Fruit fly (Drosophila melanogaster) whole organism, embryonic: ENCODE measurements around the gene lgs.
A peak's percentile ranks its signal among the peaks of the same experiment; 100 is the strongest.

ENCODE experiments used
- BtbVII ChIP-seq: fragments of 200-800 bp; sonication (Bioruptor generic); optimal IDR thresholded peaks from 3 replicates; lab custom pipeline; 2017; ENCODE audit warnings: missing biosample characterization, mild to moderate bottlenecking, missing genetic modification characterization
- CG11247 ChIP-seq: fragments of 200-800 bp; sonication (Bioruptor generic); IDR thresholded peaks from 2 replicates; pipeline ENCODE4 v1.3.6; 2022; ENCODE audit warnings: missing biosample characterization, missing genetic modification characterization
- CG11695 ChIP-seq: fragments of 200-800 bp; sonication (Bioruptor generic); IDR thresholded peaks from 3 replicates; pipeline ENCODE4 v1.3.6; 2022; ENCODE audit warnings: missing biosample characterization, missing genetic modification characterization
- CG14441 ChIP-seq: fragments of 200-800 bp; sonication (Bioruptor generic); IDR thresholded peaks from 2 replicates; pipeline ENCODE4 v1.3.6; 2022; ENCODE audit warnings: missing biosample characterization, missing genetic modification characterization
- CG14860 ChIP-seq: fragments of 200-800 bp; sonication (Bioruptor generic); IDR thresholded peaks from 3 replicates; pipeline ENCODE4 v1.3.6; 2022; ENCODE audit warnings: missing biosample characterization, missing genetic modification characterization; ENCODE audit not compliant: partially characterized antibody
- CG15011 ChIP-seq: fragments of 200-800 bp; sonication (Bioruptor generic); optimal IDR thresholded peaks from 3 replicates; lab custom pipeline; 2018; ENCODE audit warnings: missing biosample characterization, mild to moderate bottlenecking, missing genetic modification characterization
- CG15696 ChIP-seq: fragments of 200-800 bp; sonication (Bioruptor generic); optimal IDR thresholded peaks from 2 replicates; lab custom pipeline; 2019; ENCODE audit warnings: missing biosample characterization, mild to moderate bottlenecking, missing genetic modification characterization, moderate library complexity
- CG16779 ChIP-seq: fragments of 200-800 bp; sonication (Bioruptor generic); IDR thresholded peaks from 2 replicates; pipeline ENCODE4 v1.3.6; 2022; ENCODE audit warnings: missing biosample characterization, missing genetic modification characterization
- CG17328 ChIP-seq: fragments of 200-800 bp; sonication (Bioruptor generic); IDR thresholded peaks from 2 replicates; pipeline ENCODE4 v1.3.6; 2022; ENCODE audit warnings: missing biosample characterization, missing genetic modification characterization
- CG1832 ChIP-seq: fragments of 200-800 bp; sonication (Bioruptor generic); optimal IDR thresholded peaks from 2 replicates; lab custom pipeline; 2017; ENCODE audit warnings: missing biosample characterization, mild to moderate bottlenecking, missing genetic modification characterization, inconsistent platforms
- CG30431 ChIP-seq: fragments of 200-800 bp; sonication (Bioruptor generic); optimal IDR thresholded peaks from 2 replicates; lab custom pipeline; 2017; ENCODE audit warnings: missing biosample characterization, missing genetic modification characterization
- CG34376 ChIP-seq: fragments of 200-800 bp; sonication (Bioruptor generic); optimal IDR thresholded peaks from 2 replicates; lab custom pipeline; 2018; ENCODE audit warnings: missing biosample characterization, mild to moderate bottlenecking, missing genetic modification characterization
- CG6254 ChIP-seq: fragments of 200-800 bp; sonication (Bioruptor generic); optimal IDR thresholded peaks from 3 replicates; lab custom pipeline; 2017; ENCODE audit warnings: mild to moderate bottlenecking, missing biosample characterization, missing genetic modification reagents, missing genetic modification characterization
- CG6791 ChIP-seq: fragments of 200-800 bp; sonication (Bioruptor generic); IDR thresholded peaks from 3 replicates; pipeline ENCODE4 v1.3.6; 2022; ENCODE audit warnings: missing biosample characterization, missing genetic modification characterization; ENCODE audit not compliant: partially characterized antibody
- CG8388 ChIP-seq: fragments of 200-800 bp; sonication (Bioruptor generic); optimal IDR thresholded peaks from 2 replicates; lab custom pipeline; 2019; ENCODE audit warnings: missing biosample characterization, mild to moderate bottlenecking, missing genetic modification characterization, moderate library complexity
- CG8478 ChIP-seq: fragments of >200 bp; optimal IDR thresholded peaks from 2 replicates; lab custom pipeline; 2018
- CG8944 ChIP-seq: fragments of 200-800 bp; sonication (Bioruptor generic); optimal IDR thresholded peaks from 3 replicates; lab custom pipeline; 2016; ENCODE audit warnings: missing biosample characterization, missing genetic modification characterization
- CG9727 ChIP-seq: fragments of 200-800 bp; sonication (Bioruptor generic); optimal IDR thresholded peaks from 3 replicates; lab custom pipeline; 2017; ENCODE audit warnings: missing biosample characterization, mild to moderate bottlenecking, missing genetic modification characterization
- CG9817 ChIP-seq: fragments of 200-800 bp; sonication (Bioruptor generic); optimal IDR thresholded peaks from 2 replicates; lab custom pipeline; 2018; ENCODE audit warnings: missing biosample characterization, mild to moderate bottlenecking, missing genetic modification characterization, moderate library complexity
- CHES-1-like ChIP-seq: fragments of 200-800 bp; sonication (Bioruptor generic); optimal IDR thresholded peaks from 2 replicates; lab custom pipeline; 2016; ENCODE audit warnings: missing biosample characterization, missing genetic modification characterization
- D19A ChIP-seq: fragments of 200-800 bp; optimal IDR thresholded peaks from 3 replicates; lab custom pipeline; 2019; ENCODE audit warnings: missing biosample characterization, mild to moderate bottlenecking, missing genetic modification characterization, moderate library complexity
- Dip2 ChIP-seq: fragments of 200-800 bp; sonication (Bioruptor generic); IDR thresholded peaks from 2 replicates; pipeline ENCODE4 v1.3.6; 2022; ENCODE audit warnings: missing biosample characterization, missing genetic modification characterization
- Elba2 ChIP-seq: fragments of 200-800 bp; sonication (Bioruptor generic); optimal IDR thresholded peaks from 3 replicates; lab custom pipeline; 2016; ENCODE audit warnings: missing biosample characterization, missing genetic modification characterization
- Gsc ChIP-seq: fragments of 200-800 bp; sonication (Bioruptor generic); IDR thresholded peaks from 2 replicates; pipeline ENCODE4 v1.3.6; 2022; ENCODE audit warnings: missing biosample characterization, missing genetic modification characterization
- H2.0 ChIP-seq: fragments of 200-800 bp; sonication (Bioruptor generic); IDR thresholded peaks from 2 replicates; pipeline ENCODE4 v1.3.6; 2022; ENCODE audit warnings: missing biosample characterization, missing genetic modification characterization
- NK7.1 ChIP-seq: fragments of 200-800 bp; sonication (Bioruptor generic); optimal IDR thresholded peaks from 3 replicates; lab custom pipeline; 2016; ENCODE audit warnings: missing biosample characterization, missing genetic modification characterization
- NfI ChIP-seq: fragments of 200-800 bp; sonication (Bioruptor generic); optimal IDR thresholded peaks from 3 replicates; lab custom pipeline; 2018; ENCODE audit warnings: missing biosample characterization, mild to moderate bottlenecking, missing genetic modification characterization, moderate library complexity
- Oli ChIP-seq: fragments of 200-800 bp; sonication (Bioruptor generic); optimal IDR thresholded peaks from 2 replicates; lab custom pipeline; 2018; ENCODE audit warnings: missing biosample characterization, mild to moderate bottlenecking, missing genetic modification characterization, moderate library complexity
- Stat92E ChIP-seq, 3 experiments: fragments of >200 bp in 2 of 3; fragments of 200-800 bp in 1 of 3; sonication (Bioruptor generic) in 1 of 3; optimal IDR thresholded peaks; 2 replicates each; lab custom pipeline; 2017 to 2019; ENCODE audit warnings: missing biosample characterization in 3 of 3, missing genetic modification characterization in 3 of 3, mild to moderate bottlenecking in 1 of 3, moderate library complexity in 1 of 3
- Tbp ChIP-seq: fragments of >200 bp; optimal IDR thresholded peaks from 2 replicates; lab custom pipeline; 2018; ENCODE audit warnings: missing biosample characterization, missing genetic modification characterization
- bowl ChIP-seq: fragments of 200-800 bp; sonication (Bioruptor generic); IDR thresholded peaks from 2 replicates; pipeline ENCODE4 v1.3.6; 2022; ENCODE audit warnings: missing biosample characterization, missing genetic modification characterization
- dmrt99B ChIP-seq: fragments of 200-800 bp; sonication (Bioruptor generic); optimal IDR thresholded peaks from 2 replicates; lab custom pipeline; 2018; ENCODE audit warnings: missing biosample characterization, mild to moderate bottlenecking, missing genetic modification characterization, moderate library complexity
- dysf ChIP-seq: fragments of 200-800 bp; sonication (Bioruptor generic); IDR thresholded peaks from 3 replicates; pipeline ENCODE4 v1.3.6; 2022; ENCODE audit warnings: missing biosample characterization, missing genetic modification characterization
- fu2 ChIP-seq: fragments of 200-800 bp; sonication (Bioruptor generic); optimal IDR thresholded peaks from 2 replicates; lab custom pipeline; 2016; ENCODE audit warnings: missing biosample characterization, missing genetic modification characterization
- hth ChIP-seq: fragments of >200 bp; optimal IDR thresholded peaks from 2 replicates; lab custom pipeline; 2017; ENCODE audit warnings: inconsistent platforms
- inv ChIP-seq: fragments of 200-800 bp; sonication (Bioruptor generic); IDR thresholded peaks from 2 replicates; pipeline ENCODE4 v1.3.6; 2022; ENCODE audit warnings: missing biosample characterization, missing genetic modification characterization; ENCODE audit not compliant: partially characterized antibody
- nau ChIP-seq: fragments of 200-800 bp; sonication (Bioruptor generic); optimal IDR thresholded peaks from 3 replicates; lab custom pipeline; 2017; ENCODE audit warnings: missing biosample characterization, mild to moderate bottlenecking, missing genetic modification characterization, missing genetic modification reagents
- nerfin-2 ChIP-seq: fragments of 200-800 bp; sonication (Bioruptor generic); IDR thresholded peaks from 2 replicates; pipeline ENCODE4 v1.3.6; 2022; ENCODE audit warnings: missing biosample characterization, missing genetic modification characterization; ENCODE audit not compliant: partially characterized antibody
- nom ChIP-seq: fragments of 200-800 bp; sonication (Bioruptor generic); optimal IDR thresholded peaks from 2 replicates; lab custom pipeline; 2017; ENCODE audit warnings: missing biosample characterization, missing genetic modification characterization, mild to moderate bottlenecking, moderate library complexity, missing genetic modification reagents
- prd ChIP-seq, 3 experiments: fragments of >200 bp in 2 of 3; fragments of 200-800 bp in 1 of 3; sonication (Bioruptor generic) in 1 of 3; optimal IDR thresholded peaks in 2 of 3; IDR thresholded peaks in 1 of 3; 2 replicates in 2 of 3; 3 replicates in 1 of 3; pipeline versions ENCODE4 v1.3.6 to Lab custom; 2017 to 2022; ENCODE audit warnings: missing biosample characterization in 1 of 3, missing genetic modification characterization in 1 of 3
- ranshi ChIP-seq: fragments of 200-800 bp; sonication (Bioruptor generic); IDR thresholded peaks from 2 replicates; pipeline ENCODE4 v1.3.6; 2022; ENCODE audit warnings: missing biosample characterization, missing genetic modification characterization
- ro ChIP-seq: fragments of 200-800 bp; sonication (Bioruptor generic); IDR thresholded peaks from 2 replicates; pipeline ENCODE4 v1.3.6; 2022; ENCODE audit warnings: missing biosample characterization, missing genetic modification characterization
- schlank ChIP-seq: fragments of 200-800 bp; sonication (Bioruptor generic); optimal IDR thresholded peaks from 2 replicates; lab custom pipeline; 2018; ENCODE audit warnings: missing biosample characterization, mild to moderate bottlenecking, missing genetic modification characterization
- sim ChIP-seq: fragments of 200-800 bp; sonication (Bioruptor generic); IDR thresholded peaks from 2 replicates; pipeline ENCODE4 v1.3.6; 2022; ENCODE audit warnings: missing biosample characterization, missing genetic modification characterization
- slp2 ChIP-seq: fragments of 200-800 bp; sonication (Bioruptor generic); optimal IDR thresholded peaks from 2 replicates; lab custom pipeline; 2016; ENCODE audit warnings: missing biosample characterization, missing genetic modification characterization
- sna ChIP-seq: fragments of 200-800 bp; sonication (Bioruptor generic); IDR thresholded peaks from 2 replicates; pipeline ENCODE4 v1.3.6; 2022; ENCODE audit warnings: missing biosample characterization, missing genetic modification characterization; ENCODE audit not compliant: partially characterized antibody
- sr ChIP-seq: fragments of 200-800 bp; sonication (Bioruptor generic); IDR thresholded peaks from 3 replicates; pipeline ENCODE4 v1.3.6; 2022; ENCODE audit warnings: missing biosample characterization, missing genetic modification characterization
- toy ChIP-seq: fragments of 200-800 bp; sonication (Bioruptor generic); IDR thresholded peaks from 2 replicates; pipeline ENCODE4 v1.3.6; 2022; ENCODE audit warnings: missing biosample characterization, missing genetic modification characterization
- twi ChIP-seq: fragments of 200-800 bp; optimal IDR thresholded peaks from 2 replicates; lab custom pipeline; 2019; ENCODE audit warnings: missing biosample characterization, mild to moderate bottlenecking, missing genetic modification characterization, moderate library complexity
- vvl ChIP-seq: fragments of 200-800 bp; sonication (Bioruptor generic); IDR thresholded peaks from 2 replicates; pipeline ENCODE4 v1.3.6; 2022; ENCODE audit warnings: missing biosample characterization, missing genetic modification characterization
- wek ChIP-seq: fragments of 200-800 bp; sonication (Bioruptor generic); optimal IDR thresholded peaks from 3 replicates; lab custom pipeline; 2018; ENCODE audit warnings: missing biosample characterization, mild to moderate bottlenecking, missing genetic modification characterization, moderate library complexity

Gene lgs

DNA sequence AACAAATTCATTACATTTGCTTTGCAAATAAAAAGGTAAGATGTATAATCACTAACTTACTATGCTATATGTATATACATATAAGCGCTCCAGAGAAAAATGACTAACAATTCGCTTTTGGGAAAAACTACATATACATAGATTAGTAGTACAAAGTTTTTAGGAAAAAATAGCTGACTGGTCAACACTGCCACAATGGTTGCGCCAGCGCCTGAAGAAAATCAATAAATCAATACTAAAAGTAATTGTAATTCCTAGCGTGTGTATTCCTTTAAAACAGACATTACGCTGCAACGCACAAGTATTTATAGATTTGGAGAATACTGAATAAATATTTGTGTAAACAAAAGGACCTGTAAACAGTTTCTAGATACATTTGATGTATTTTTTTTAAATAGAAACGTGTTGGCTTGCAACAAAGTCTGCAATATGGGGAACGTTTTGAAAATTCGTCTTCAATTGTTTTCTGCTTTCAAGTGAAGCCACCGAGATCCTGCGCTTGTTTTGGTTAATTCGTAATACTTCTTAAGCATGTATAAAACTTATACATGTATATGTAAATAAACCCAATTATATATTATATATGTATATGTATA, 2.3 kb upstream of the lgs start (continued):
- TF ChIP-seq CG17328 (no peak), ro (GFP tag; lab: Robert Waterston, UW) (no peak), vvl (GFP tag; lab: Robert Waterston, UW) (no peak), CG15011 (GFP tag; lab: Kevin White, UChicago) (no peak), schlank (peak; percentile 9), CG11695 (no peak), CG15696 (tag; lab: Kevin White, UChicago) (no peak), hth (no peak), CG8944 (GFP tag; lab: Kevin White, UChicago) (no peak), dysf (no peak), slp2 (GFP tag; lab: Kevin White, UChicago) (no peak), BtbVII (GFP tag; lab: Kevin White, UChicago) (peak; percentile 75), fu2 (no peak), CG9817 (tag; lab: Kevin White, UChicago) (no peak), toy (GFP tag; lab: Robert Waterston, UW) (no peak), bowl (GFP tag; lab: Robert Waterston, UW) (no peak), nau (GFP tag; lab: Kevin White, UChicago) (peak; percentile 70), CG14441 (no peak), sna (GFP tag; lab: Robert Waterston, UW) (no peak), Gsc (GFP tag; lab: Robert Waterston, UW) (no peak), Stat92E (GFP tag; optimal IDR thresholded peaks at IDR 0.05; lab: Kevin White, UChicago) (peak in 2 of 3 experiments; percentile 10 to 20), NfI (GFP tag; lab: Kevin White, UChicago) (no peak), nom (peak; percentile 83), NK7.1 (GFP tag; lab: Kevin White, UChicago) (no peak), Tbp (no peak), prd (optimal IDR thresholded peaks at IDR 0.05; lab: Kevin White, UChicago) (no peak), prd (GFP tag; IDR thresholded peaks at IDR 0.05; lab: Robert Waterston, UW) (no peak), CG8478 (no peak), CG34376 (peak; percentile 91), Dip2 (GFP tag; lab: Robert Waterston, UW) (no peak), wek (GFP tag; lab: Kevin White, UChicago) (peak; percentile 87), CG30431 (GFP tag; lab: Kevin White, UChicago) (no peak), sim (no peak), dmrt99B (no peak), twi (tag; lab: Kevin White, UChicago) (no peak), inv (GFP tag; lab: Robert Waterston, UW) (no peak), CG9727 (no peak), CG16779 (GFP tag; lab: Robert Waterston, UW) (no peak), Oli (tag; lab: Kevin White, UChicago) (no peak), D19A (tag; lab: Kevin White, UChicago) (no peak), ranshi (no peak), CG14860 (GFP tag; lab: Robert Waterston, UW) (no peak), CG6791 (GFP tag; lab: Robert Waterston, UW) (no peak), CG11247 (no peak), CG1832 (GFP tag; lab: Kevin White, UChicago) (no peak), CHES-1-like (no peak), CG8388 (GFP tag; lab: Kevin White, UChicago) (no peak), H2.0 (GFP tag; lab: Robert Waterston, UW) (no peak), nerfin-2 (GFP tag; lab: Robert Waterston, UW) (no peak), Elba2 (no peak), sr (no peak), CG6254 (peak; percentile 89)
